Worm (Caenorhabditis elegans) whole organism, early embryonic: ENCODE data around the gene ubc-21.

ENCODE experiments used
- aly-1 ChIP-seq: sonication (generic microtip); optimal IDR thresholded peaks from 2 replicates; lab custom pipeline; 2016; ENCODE audit warnings: missing genetic modification characterization, missing compliant biosample characterization
- ceh-36 ChIP-seq: sonication (generic microtip); optimal IDR thresholded peaks from 2 replicates; lab custom pipeline; 2016; ENCODE audit warnings: missing genetic modification characterization, inconsistent platforms, missing compliant biosample characterization
- flt-1 ChIP-seq: fragments of 200-800 bp; sonication (Bioruptor generic); IDR thresholded peaks from 2 replicates; pipeline ENCODE4 v1.3.6; 2022; ENCODE audit warnings: missing genetic modification characterization, missing compliant biosample characterization
- tbx-37 ChIP-seq: fragments of 200-800 bp; sonication (Bioruptor generic); conservative IDR thresholded peaks from 2 replicates; pipeline ENCODE4 v1.3.6; 2022; ENCODE audit warnings: missing genetic modification reagents, missing genetic modification characterization, missing compliant biosample characterization

ce11 chrX:8888835-8889234 lies 19.4 kb downstream of the ubc-21 start:
- TF ChIP-seq aly-1 (tag; lab: Kevin White, UChicago): no peak
- TF ChIP-seq ceh-36 (tag; lab: Kevin White, UChicago): no peak
- TF ChIP-seq flt-1: no peak
- no peak for TF ChIP-seq tbx-37
